Fruit fly (Drosophila melanogaster) ovary, adult (tissue): ENCODE results near the gene CG15435.

ENCODE experiments used
- CG17801 ChIP-seq: fragments of 200-800 bp; optimal IDR thresholded peaks from 2 replicates; lab custom pipeline; 2019; ENCODE audit warnings: missing biosample characterization, mild to moderate bottlenecking, missing genetic modification characterization, moderate library complexity; ENCODE audit not compliant: partially characterized antibody

The CG15435 gene

dm6 chr2L:4454009-4454689 is 5.4 kb upstream of the CG15435 start, which contains the start of the genes Secp43 and ND-B8:
TSS of gene Secp43 (minus strand) at chr2L:4454453.
TSS of gene ND-B8 (plus strand) at chr2L:4454626.
- TF ChIP-seq CG17801 (GFP tag; lab: Kevin White, UChicago) = no peak

- TF ChIP-seq CG17801 (GFP tag; lab: Kevin White, UChicago) = peak; percentile 26
These were observed 3.0 kb upstream of the CG15435 start, which contains the start of gene Gs1l for dm6 chr2L:4456539-4456994. TSS of gene Gs1l (minus strand) at chr2L:4456807.

DNA sequence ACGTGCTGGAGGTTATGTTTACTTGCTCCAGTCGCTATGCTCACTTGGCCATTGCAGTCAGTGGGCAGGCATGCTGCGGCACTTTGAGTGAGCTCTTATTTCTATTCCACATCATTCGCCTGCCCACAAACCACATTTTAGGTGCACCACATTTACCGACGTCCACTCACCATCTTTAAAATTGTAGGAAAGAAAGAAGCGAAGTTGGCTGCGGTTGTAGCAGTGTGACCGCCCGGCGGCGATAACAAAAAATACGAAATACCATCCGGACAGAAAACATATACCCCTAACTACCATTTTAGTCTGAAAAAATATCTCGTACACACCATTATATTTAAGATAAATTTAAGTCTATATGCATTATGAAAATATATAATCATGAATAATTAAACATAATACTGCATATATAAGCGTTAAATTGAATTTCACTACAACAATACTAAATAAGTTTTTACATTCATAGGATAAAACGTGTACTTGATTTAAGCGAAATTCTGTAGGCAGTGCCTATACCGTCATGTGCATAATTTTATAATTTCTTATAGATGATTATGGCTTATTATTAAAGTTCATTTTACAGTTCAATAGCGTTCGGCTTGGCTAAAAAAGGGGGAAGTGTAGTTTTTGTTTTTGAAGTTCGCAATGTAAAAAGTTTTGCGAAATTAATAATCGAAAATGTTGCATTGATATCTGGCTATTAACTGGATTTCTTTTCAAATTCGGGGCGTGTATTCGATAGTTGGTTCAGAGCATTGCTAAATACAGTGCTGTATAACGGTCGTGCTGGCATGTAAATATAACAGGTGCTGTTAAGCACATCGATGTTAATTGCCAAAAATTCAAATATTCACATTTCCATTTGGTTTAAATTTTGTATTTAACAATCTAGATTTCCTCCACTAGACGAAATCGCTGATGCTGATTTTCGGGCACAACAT is 1.1 kb upstream of the CG15435 start, which contains the start of gene RpL27A:
Gene RpL27A (minus strand): TSS at position 246 of the 938 bp plus-strand sequence.
- peak; percentile 61 for TF ChIP-seq CG17801 (GFP tag; lab: Kevin White, UChicago)

- TF ChIP-seq CG17801 (GFP tag; lab: Kevin White, UChicago) = no peak
These were observed 3.8 kb downstream of the CG15435 start, which contains the start of the genes CG15443 and Paris for dm6 chr2L:4463323-4463722. TSS of gene CG15443 (minus strand) at chr2L:4463447. TSS of gene Paris (plus strand) at chr2L:4463611.

DNA sequence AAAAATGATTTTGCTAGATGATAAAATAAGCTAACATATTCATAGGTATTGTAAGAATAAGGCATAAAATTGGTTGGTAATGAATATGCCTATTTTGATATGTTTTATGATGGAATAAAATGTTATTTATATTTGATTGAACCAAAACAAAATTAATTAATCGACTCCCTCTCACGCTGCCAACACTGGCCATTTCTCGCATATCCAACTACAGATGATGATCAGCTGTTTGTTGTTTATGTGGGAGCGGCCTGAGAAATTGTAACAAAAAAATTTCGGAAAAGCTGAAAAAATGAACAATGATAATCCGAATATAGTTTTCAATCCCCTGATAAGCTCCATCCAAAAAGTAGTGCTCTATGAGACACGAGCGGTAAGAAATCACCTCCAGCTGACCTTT is 5.4 kb downstream of the CG15435 start, which contains the start of gene FIG4:
Gene FIG4 (plus strand): TSS at position 229 of the 400 bp plus-strand sequence.
- peak; percentile 12 for TF ChIP-seq CG17801 (GFP tag; lab: Kevin White, UChicago)

DNA sequence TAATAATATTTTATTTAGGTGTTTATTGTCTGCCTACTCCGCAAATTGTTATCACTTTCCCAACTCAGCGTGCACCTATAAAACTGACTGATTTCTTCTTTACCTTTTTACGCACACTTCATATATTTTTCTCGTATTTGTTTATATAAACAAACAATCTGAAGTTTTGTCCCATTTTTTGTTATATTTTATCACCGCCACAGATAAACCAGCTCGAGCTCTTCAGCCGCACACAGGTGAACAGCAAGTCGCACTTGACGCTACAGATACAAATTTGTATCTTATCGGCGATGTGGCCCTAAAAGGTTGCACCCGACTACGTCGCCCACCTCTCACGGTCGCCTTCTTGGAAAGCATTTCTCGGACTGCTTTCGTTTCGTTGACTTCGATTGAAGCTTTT is 15.9 kb downstream of the CG15435 start:
- no peak for TF ChIP-seq CG17801 (GFP tag; lab: Kevin White, UChicago)

DNA sequence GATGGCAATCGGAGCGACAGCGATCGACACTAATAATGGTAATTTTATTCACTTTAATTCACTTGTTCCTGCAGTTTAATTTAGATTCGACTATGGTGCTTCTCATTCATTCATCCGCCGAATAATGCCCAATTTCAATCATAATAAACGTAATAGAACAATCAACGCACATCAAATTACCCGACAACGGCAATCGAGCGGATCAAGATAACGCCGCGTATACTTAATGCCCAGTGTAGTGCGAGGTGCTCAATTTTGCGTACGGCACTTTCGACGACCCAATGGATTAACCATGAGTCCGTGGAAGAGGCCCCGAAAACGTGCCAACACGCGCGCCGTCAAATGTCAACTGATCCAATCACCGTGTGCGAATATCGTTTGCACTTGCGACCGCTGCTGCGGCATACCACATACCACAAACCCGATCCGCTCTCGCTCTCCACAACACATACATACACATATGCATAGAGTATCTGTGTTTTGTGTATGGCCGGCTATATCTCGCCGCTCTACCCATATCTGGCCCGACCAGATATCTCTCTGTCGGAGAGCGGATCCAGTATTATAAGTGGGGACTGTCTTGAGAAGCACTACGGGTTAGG is 17.2 kb downstream of the CG15435 start, which contains the start of gene ine:
Gene ine (minus strand): TSS at position 351 of the 602 bp plus-strand sequence.
- no peak for TF ChIP-seq CG17801 (GFP tag; lab: Kevin White, UChicago)

DNA sequence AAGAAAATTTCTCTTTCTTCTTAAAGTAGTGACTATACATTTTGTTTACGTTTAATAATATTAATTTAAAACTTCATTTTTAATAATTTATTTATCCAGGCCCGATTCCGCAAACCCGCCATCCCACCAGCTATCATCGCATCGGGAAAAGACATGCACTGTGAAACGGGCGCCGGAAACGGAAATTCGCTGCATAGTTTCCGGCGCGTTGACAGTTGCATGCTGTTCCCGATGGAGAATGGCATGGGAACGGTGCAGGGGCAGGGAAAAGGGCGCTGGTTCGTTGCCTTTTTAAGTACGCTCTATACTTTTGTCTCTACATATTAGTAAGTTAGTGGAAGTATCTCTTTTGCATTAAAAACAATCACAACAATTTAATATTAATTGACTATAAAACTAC is 18.4 kb downstream of the CG15435 start:
- TF ChIP-seq CG17801 (GFP tag; lab: Kevin White, UChicago) = no peak
